Worm (Caenorhabditis elegans) whole organism, L1 larva: ENCODE data around the gene dph-5.

ENCODE experiments used
- C16A3.4 ChIP-seq: fragments of 150-350 bp; optimal IDR thresholded peaks from 2 replicates; lab custom pipeline; 2014; ENCODE audit warnings: missing biosample characterization, missing genetic modification characterization
- F16B12.6 ChIP-seq: fragments of 150-350 bp; optimal IDR thresholded peaks from 2 replicates; lab custom pipeline; 2014; ENCODE audit warnings: missing biosample characterization, missing genetic modification characterization
- aha-1 ChIP-seq: fragments of 150-350 bp; optimal IDR thresholded peaks from 2 replicates; lab custom pipeline; 2014; ENCODE audit warnings: missing biosample characterization, missing genetic modification characterization
- aly-2 ChIP-seq: fragments of 150-350 bp; optimal IDR thresholded peaks from 2 replicates; lab custom pipeline; 2014; ENCODE audit warnings: missing biosample characterization, missing genetic modification characterization
- ama-1 ChIP-seq: fragments of 150-350 bp; optimal IDR thresholded peaks from 2 replicates; lab custom pipeline; 2014
- ceh-82 ChIP-seq, 3 experiments: fragments of 150-350 bp in 1 of 3; sonication (generic microtip) in 2 of 3; optimal IDR thresholded peaks; 2 replicates each; lab custom pipeline; 2014 to 2017; ENCODE audit warnings: missing biosample characterization in 3 of 3, missing genetic modification characterization in 3 of 3
- ceh-88 ChIP-seq: fragments of 200-800 bp; sonication (Bioruptor generic); IDR thresholded peaks from 2 replicates; pipeline ENCODE4 v1.3.6; 2022; ENCODE audit warnings: missing genetic modification characterization, missing compliant biosample characterization
- ceh-90 ChIP-seq: sonication (generic microtip); optimal IDR thresholded peaks from 2 replicates; lab custom pipeline; 2016; ENCODE audit warnings: missing genetic modification characterization, missing compliant biosample characterization
- ces-1 ChIP-seq: fragments of 150-350 bp; optimal IDR thresholded peaks from 2 replicates; lab custom pipeline; 2014; ENCODE audit warnings: missing biosample characterization, missing genetic modification reagents, missing genetic modification characterization
- dpl-1 ChIP-seq, 3 experiments: fragments of 150-350 bp in 2 of 3; sonication (generic microtip) in 1 of 3; optimal IDR thresholded peaks; 2 replicates each; lab custom pipeline; 2014 to 2017; ENCODE audit warnings: missing biosample characterization in 3 of 3, missing genetic modification characterization in 3 of 3, missing genetic modification reagents in 3 of 3
- dsc-1 ChIP-seq: sonication (generic microtip); optimal IDR thresholded peaks from 2 replicates; lab custom pipeline; 2016; ENCODE audit warnings: mild to moderate bottlenecking, missing genetic modification characterization, missing compliant biosample characterization
- efl-1 ChIP-seq, 4 experiments: fragments of 150-350 bp; optimal IDR thresholded peaks in 3 of 4; peaks in 1 of 4; 1 replicate in 1 of 4; 2 replicates in 3 of 4; lab custom pipeline; 2014; ENCODE audit warnings: missing biosample characterization in 2 of 4, missing genetic modification characterization in 2 of 4, missing genetic modification reagents in 2 of 4
- elt-3 ChIP-seq, 6 experiments: fragments of 150-350 bp in 1 of 6; sonication (generic microtip); optimal IDR thresholded peaks; 2 replicates each; lab custom pipeline; 2017 to 2018; ENCODE audit warnings: missing biosample characterization in 6 of 6, missing genetic modification characterization in 6 of 6, inconsistent platforms in 1 of 6
- ets-5 ChIP-seq: fragments of 200-800 bp; sonication (Bioruptor generic); IDR thresholded peaks from 2 replicates; pipeline ENCODE4 v1.3.6; 2022; ENCODE audit warnings: missing genetic modification characterization, missing compliant biosample characterization
- fkh-8 ChIP-seq: sonication (generic microtip); optimal IDR thresholded peaks from 2 replicates; lab custom pipeline; 2016; ENCODE audit warnings: mild to moderate bottlenecking, missing genetic modification characterization, missing compliant biosample characterization
- grh-1 ChIP-seq: fragments of 200-800 bp; sonication (Bioruptor generic); IDR thresholded peaks from 2 replicates; pipeline ENCODE4 v1.3.6; 2022; ENCODE audit warnings: missing genetic modification reagents, missing genetic modification characterization, missing compliant biosample characterization
- hlh-17 ChIP-seq: fragments of 200-800 bp; sonication (Bioruptor generic); optimal IDR thresholded peaks from 2 replicates; lab custom pipeline; 2018; ENCODE audit warnings: missing genetic modification characterization, mild to moderate bottlenecking, missing compliant biosample characterization, moderate library complexity, borderline replicate concordance
- irx-1 ChIP-seq: sonication (generic microtip); optimal IDR thresholded peaks from 2 replicates; lab custom pipeline; 2016; ENCODE audit warnings: missing genetic modification characterization, missing compliant biosample characterization
- jun-1 ChIP-seq: fragments of 150-350 bp; optimal IDR thresholded peaks from 2 replicates; lab custom pipeline; 2014; ENCODE audit warnings: missing biosample characterization, missing genetic modification reagents, missing genetic modification characterization
- lin-13 ChIP-seq: fragments of 150-350 bp; optimal IDR thresholded peaks from 2 replicates; lab custom pipeline; 2014; ENCODE audit warnings: missing biosample characterization, missing genetic modification reagents, missing genetic modification characterization
- lin-35 ChIP-seq, 2 experiments: fragments of 150-350 bp; optimal IDR thresholded peaks; 2 replicates each; lab custom pipeline; 2014; ENCODE audit warnings: missing biosample characterization in 2 of 2, missing genetic modification characterization in 2 of 2, missing genetic modification reagents in 2 of 2
- lir-3 ChIP-seq: sonication (generic microtip); optimal IDR thresholded peaks from 2 replicates; lab custom pipeline; 2016; ENCODE audit warnings: mild to moderate bottlenecking, missing genetic modification characterization, moderate library complexity, missing compliant biosample characterization; ENCODE audit not compliant: poor library complexity
- mab-9 ChIP-seq: fragments of 200-800 bp; sonication (Bioruptor generic); IDR thresholded peaks from 2 replicates; pipeline ENCODE4 v1.3.6; 2022; ENCODE audit warnings: missing genetic modification reagents, missing genetic modification characterization, missing compliant biosample characterization
- mef-2 ChIP-seq: fragments of 150-350 bp; optimal IDR thresholded peaks from 2 replicates; lab custom pipeline; 2014; ENCODE audit warnings: missing biosample characterization, missing genetic modification characterization
- mep-1 ChIP-seq: fragments of 150-350 bp; optimal IDR thresholded peaks from 2 replicates; lab custom pipeline; 2014; ENCODE audit warnings: missing biosample characterization, missing genetic modification characterization
- nhr-19 ChIP-seq: fragments of 200-800 bp; sonication (Bioruptor generic); conservative IDR thresholded peaks from 2 replicates; pipeline ENCODE4 v1.3.6; 2022; ENCODE audit warnings: missing genetic modification characterization, missing compliant biosample characterization
- nhr-28 ChIP-seq: fragments of 150-350 bp; optimal IDR thresholded peaks from 2 replicates; lab custom pipeline; 2014; ENCODE audit warnings: missing biosample characterization, missing genetic modification characterization
- nhr-71 ChIP-seq: sonication (generic microtip); optimal IDR thresholded peaks from 2 replicates; lab custom pipeline; 2016; ENCODE audit warnings: mild to moderate bottlenecking, missing genetic modification characterization, moderate library complexity, missing compliant biosample characterization
- nhr-76 ChIP-seq: sonication (generic microtip); optimal IDR thresholded peaks from 2 replicates; lab custom pipeline; 2017; ENCODE audit warnings: missing biosample characterization, missing genetic modification characterization
- nhr-77 ChIP-seq: fragments of 150-350 bp; optimal IDR thresholded peaks from 2 replicates; lab custom pipeline; 2014; ENCODE audit warnings: missing biosample characterization, missing genetic modification characterization
- nhr-84 ChIP-seq: sonication (generic microtip); optimal IDR thresholded peaks from 2 replicates; lab custom pipeline; 2017; ENCODE audit warnings: missing biosample characterization, missing genetic modification characterization
- nhr-85 ChIP-seq: sonication (generic microtip); peaks from one replicate; lab custom pipeline; 2016; ENCODE audit warnings: missing genetic modification characterization, inconsistent platforms, missing compliant biosample characterization
- nhr-90 ChIP-seq: sonication (generic microtip); optimal IDR thresholded peaks from 2 replicates; lab custom pipeline; 2016; ENCODE audit warnings: mild to moderate bottlenecking, missing genetic modification characterization, missing compliant biosample characterization; ENCODE audit not compliant: poor library complexity
- skn-1 ChIP-seq: fragments of 150-350 bp; optimal IDR thresholded peaks from 2 replicates; lab custom pipeline; 2014; ENCODE audit warnings: missing biosample characterization, missing genetic modification characterization
- snu-23 ChIP-seq: sonication (generic microtip); optimal IDR thresholded peaks from 2 replicates; lab custom pipeline; 2016; ENCODE audit warnings: missing genetic modification characterization, missing compliant biosample characterization
- sox-4 ChIP-seq: sonication (generic microtip); optimal IDR thresholded peaks from 2 replicates; lab custom pipeline; 2016; ENCODE audit warnings: missing genetic modification characterization, missing compliant biosample characterization
- sptf-1 ChIP-seq: fragments of 150-350 bp; optimal IDR thresholded peaks from 2 replicates; lab custom pipeline; 2014; ENCODE audit warnings: missing biosample characterization, missing genetic modification characterization
- swsn-7 ChIP-seq: sonication (generic microtip); optimal IDR thresholded peaks from 2 replicates; lab custom pipeline; 2016; ENCODE audit warnings: missing genetic modification characterization, missing compliant biosample characterization
- tbx-2 ChIP-seq: sonication (generic microtip); optimal IDR thresholded peaks from 2 replicates; lab custom pipeline; 2016; ENCODE audit warnings: missing genetic modification characterization, missing compliant biosample characterization
- unc-130 ChIP-seq: fragments of 150-350 bp; optimal IDR thresholded peaks from 2 replicates; lab custom pipeline; 2017; ENCODE audit warnings: missing biosample characterization, missing genetic modification characterization, inconsistent platforms
- unc-30 ChIP-seq: sonication (generic microtip); optimal IDR thresholded peaks from 2 replicates; lab custom pipeline; 2017; ENCODE audit warnings: missing biosample characterization, missing genetic modification characterization
- unc-86 ChIP-seq: sonication (generic microtip); optimal IDR thresholded peaks from 2 replicates; lab custom pipeline; 2016; ENCODE audit warnings: missing genetic modification characterization, missing compliant biosample characterization
- zip-4 ChIP-seq: fragments of 200-800 bp; sonication (Bioruptor generic); optimal IDR thresholded peaks from 2 replicates; lab custom pipeline; 2018; ENCODE audit warnings: mild to moderate bottlenecking, missing genetic modification characterization, moderate library complexity, missing compliant biosample characterization
- ztf-11 ChIP-seq, 2 experiments: sonication (generic microtip); optimal IDR thresholded peaks; 2 replicates each; lab custom pipeline; 2016 to 2017; ENCODE audit warnings: missing genetic modification characterization in 2 of 2, missing biosample characterization in 1 of 2, missing compliant biosample characterization in 1 of 2
- ztf-4 ChIP-seq: fragments of 150-350 bp; optimal IDR thresholded peaks from 2 replicates; lab custom pipeline; 2014; ENCODE audit warnings: missing biosample characterization, missing genetic modification characterization

The dph-5 gene

DNA sequence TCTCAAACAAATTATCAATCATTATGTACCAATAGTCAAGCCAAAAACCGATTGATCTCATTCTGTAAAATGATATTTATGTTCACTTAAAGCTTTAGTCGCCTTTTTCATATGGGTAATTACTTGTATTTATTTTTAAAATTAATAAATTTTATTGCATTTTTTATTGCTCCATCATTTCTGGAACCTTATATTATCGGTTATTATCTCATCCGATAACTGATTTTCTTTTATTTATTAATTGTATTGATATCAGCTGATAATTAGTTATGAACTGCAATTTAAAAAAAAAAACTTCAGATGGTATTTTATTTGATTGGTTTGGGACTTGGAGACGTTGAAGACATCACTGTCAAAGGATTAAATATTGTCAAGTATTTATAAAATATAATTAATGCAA lies at the start of gene dph-5:
dph-5 (plus strand) TSS at position 301 of the 400 bp plus-strand sequence.
- no peak for TF ChIP-seq dpl-1 (GFP tag; optimal IDR thresholded peaks at IDR 0.05; lab: Kevin White, UChicago)
- no peak for TF ChIP-seq mep-1 (tag; lab: Kevin White, UChicago)
- TF ChIP-seq fkh-8 (tag; lab: Kevin White, UChicago): no peak
- TF ChIP-seq zip-4 (GFP tag; lab: Kevin White, UChicago): no peak
- TF ChIP-seq mab-9 (GFP tag; lab: Robert Waterston, UW): no peak
- no peak for TF ChIP-seq swsn-7

DNA sequence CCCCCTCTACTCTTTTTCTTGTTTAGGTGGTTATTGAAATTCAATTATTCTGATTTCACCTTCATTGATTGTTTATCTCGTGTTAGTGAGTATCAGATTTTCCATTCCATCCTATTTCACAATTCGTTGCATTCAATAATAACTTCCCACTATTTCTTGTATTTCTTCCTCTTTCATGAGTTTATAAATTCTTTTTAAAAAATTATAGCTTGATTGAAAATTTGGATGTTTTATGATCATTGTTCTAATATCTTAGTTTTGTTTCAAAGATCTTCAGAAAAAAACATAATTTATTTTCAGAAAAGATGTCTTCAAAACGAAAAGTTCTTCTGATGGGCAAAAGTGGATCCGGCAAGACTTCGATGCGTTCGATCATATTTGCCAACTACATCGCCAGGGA lies 48.9 kb upstream of the dph-5 start, which contains the start of gene raga-1:
raga-1 (plus strand) TSS at position 301 of the 400 bp plus-strand sequence.
- TF ChIP-seq nhr-19 (GFP tag; lab: Robert Waterston, UW): no peak
- TF ChIP-seq F16B12.6: no peak
- no peak for TF ChIP-seq sox-4 (tag; lab: Kevin White, UChicago)
- TF ChIP-seq nhr-84: no peak
- TF ChIP-seq mef-2 (tag; lab: Kevin White, UChicago): no peak
- no peak for TF ChIP-seq ets-5 (GFP tag; lab: Robert Waterston, UW)
- no peak for TF ChIP-seq lir-3 (tag; lab: Kevin White, UChicago)

ce11 chrII:11302591-11302990 lies 47.4 kb upstream of the dph-5 start, which contains the start of gene samp-1:
samp-1 (plus strand) TSS chrII:11302891.
- TF ChIP-seq nhr-76 (tag; lab: Kevin White, UChicago): no peak
- no peak for TF ChIP-seq aha-1 (tag; lab: Kevin White, UChicago)
- TF ChIP-seq elt-3 (tag; optimal IDR thresholded peaks at IDR 0.05; lab: Kevin White, UChicago): no peak
- no peak for TF ChIP-seq ces-1 (GFP tag; lab: Kevin White, UChicago)
- no peak for TF ChIP-seq unc-30 (tag; lab: Kevin White, UChicago)
- TF ChIP-seq nhr-84: no peak
- no peak for TF ChIP-seq nhr-77
- no peak for TF ChIP-seq jun-1
- no peak for TF ChIP-seq sptf-1 (tag; lab: Kevin White, UChicago)
- no peak for TF ChIP-seq nhr-90
- no peak for TF ChIP-seq tbx-2 (tag; lab: Kevin White, UChicago)
- no peak for TF ChIP-seq dpl-1 (GFP tag; optimal IDR thresholded peaks at IDR 0.05; lab: Kevin White, UChicago)

ce11 chrII:11305627-11306449 lies 44.2 kb upstream of the dph-5 start, which contains the start of gene rsf-1:
rsf-1 (plus strand) TSS chrII:11306399.
- TF ChIP-seq lin-35 (GFP tag; optimal IDR thresholded peaks at IDR 0.05; lab: Kevin White, UChicago) (peak; percentile 0 to 9), lin-13 (GFP tag; lab: Kevin White, UChicago) (no peak), irx-1 (tag; lab: Kevin White, UChicago) (no peak), sox-4 (tag; lab: Kevin White, UChicago) (no peak), dsc-1 (tag; lab: Kevin White, UChicago) (no peak), swsn-7 (peak; percentile 25), C16A3.4 (no peak), ama-1 (no peak), nhr-71 (tag; lab: Kevin White, UChicago) (peak; percentile 3), snu-23 (peak; percentile 14), tbx-2 (tag; lab: Kevin White, UChicago) (peak; percentile 15), unc-86 (tag; lab: Kevin White, UChicago) (peak; percentile 53), dpl-1 (GFP tag; optimal IDR thresholded peaks at IDR 0.05; lab: Kevin White, UChicago) (peak in 1 of 3 experiments; percentile 4), jun-1 (no peak), nhr-77 (no peak), efl-1 (optimal IDR thresholded peaks at IDR 0.05; lab: Kevin White, UChicago) (peak; percentile 43 to 58), efl-1 (GFP tag; optimal IDR thresholded peaks at IDR 0.05 in 1 of 2; lab: Kevin White, UChicago) (peak in 1 of 2 experiments; percentile 89), ztf-4 (tag; lab: Kevin White, UChicago) (no peak), nhr-28 (tag; lab: Kevin White, UChicago) (no peak), nhr-84 (no peak), ztf-11 (tag; optimal IDR thresholded peaks at IDR 0.05; lab: Kevin White, UChicago) (no peak), ceh-88 (GFP tag; lab: Robert Waterston, UW) (peak; percentile 13; the same call in 1 of the 2 replicates), skn-1 (tag; lab: Kevin White, UChicago) (peak; percentile 24), aly-2 (tag; lab: Kevin White, UChicago) (no peak), grh-1 (peak; percentile 31; the same call in 1 of the 2 replicates), ceh-90 (tag; lab: Kevin White, UChicago) (no peak), sptf-1 (tag; lab: Kevin White, UChicago) (no peak), unc-130 (tag; lab: Kevin White, UChicago) (no peak), hlh-17 (GFP tag; lab: Kevin White, UChicago) (no peak), ceh-82 (tag; optimal IDR thresholded peaks at IDR 0.05; lab: Kevin White, UChicago) (peak in 1 of 3 experiments; percentile 21), nhr-85 (tag; lab: Kevin White, UChicago) (peak; percentile 31)
